Worm (Caenorhabditis elegans) whole organism, L1 larva: ENCODE results near the gene alfa-1.

Experiments
- C34B4.2 ChIP-seq: sonication (generic microtip); optimal IDR thresholded peaks from 2 replicates; lab custom pipeline; 2017; ENCODE audit warnings: mild to moderate bottlenecking, missing genetic modification characterization, missing compliant biosample characterization
- ama-1 ChIP-seq: fragments of 150-350 bp; optimal IDR thresholded peaks from 2 replicates; lab custom pipeline; 2014
- blmp-1 ChIP-seq: fragments of 150-350 bp; optimal IDR thresholded peaks from 2 replicates; lab custom pipeline; 2014; ENCODE audit warnings: missing biosample characterization, missing genetic modification characterization
- hlh-17 ChIP-seq: fragments of 200-800 bp; sonication (Bioruptor generic); optimal IDR thresholded peaks from 2 replicates; lab custom pipeline; 2018; ENCODE audit warnings: missing genetic modification characterization, mild to moderate bottlenecking, missing compliant biosample characterization, moderate library complexity, borderline replicate concordance
- lsy-2 ChIP-seq, 2 experiments: fragments of 150-350 bp; optimal IDR thresholded peaks; 2 replicates each; lab custom pipeline; 2014; ENCODE audit warnings: missing biosample characterization in 2 of 2, missing genetic modification characterization in 2 of 2
- mdl-1 ChIP-seq, 2 experiments: fragments of 150-350 bp; optimal IDR thresholded peaks; 2 replicates each; lab custom pipeline; 2014 to 2017; ENCODE audit warnings: missing biosample characterization in 2 of 2, missing genetic modification characterization in 2 of 2, inconsistent platforms in 1 of 2
- nhr-19 ChIP-seq: fragments of 200-800 bp; sonication (Bioruptor generic); conservative IDR thresholded peaks from 2 replicates; pipeline ENCODE4 v1.3.6; 2022; ENCODE audit warnings: missing genetic modification characterization, missing compliant biosample characterization
- nhr-20 ChIP-seq: sonication (generic microtip); optimal IDR thresholded peaks from 2 replicates; lab custom pipeline; 2016; ENCODE audit warnings: mild to moderate bottlenecking, missing genetic modification characterization, missing compliant biosample characterization
- nhr-77 ChIP-seq: fragments of 150-350 bp; optimal IDR thresholded peaks from 2 replicates; lab custom pipeline; 2014; ENCODE audit warnings: missing biosample characterization, missing genetic modification characterization
- pax-3 ChIP-seq: fragments of 200-800 bp; sonication (Bioruptor generic); optimal IDR thresholded peaks from 2 replicates; lab custom pipeline; 2018; ENCODE audit warnings: mild to moderate bottlenecking, missing genetic modification characterization, moderate library complexity, missing compliant biosample characterization
- snpc-4 ChIP-seq: fragments of 150-350 bp; optimal IDR thresholded peaks from 2 replicates; lab custom pipeline; 2014; ENCODE audit warnings: missing biosample characterization, missing genetic modification characterization
- zag-1 ChIP-seq: fragments of 150-350 bp; optimal IDR thresholded peaks from 2 replicates; lab custom pipeline; 2014; ENCODE audit warnings: missing biosample characterization, missing genetic modification characterization
- ztf-11 ChIP-seq, 2 experiments: sonication (generic microtip); optimal IDR thresholded peaks; 2 replicates each; lab custom pipeline; 2016 to 2017; ENCODE audit warnings: missing genetic modification characterization in 2 of 2, missing biosample characterization in 1 of 2, missing compliant biosample characterization in 1 of 2

DNA sequence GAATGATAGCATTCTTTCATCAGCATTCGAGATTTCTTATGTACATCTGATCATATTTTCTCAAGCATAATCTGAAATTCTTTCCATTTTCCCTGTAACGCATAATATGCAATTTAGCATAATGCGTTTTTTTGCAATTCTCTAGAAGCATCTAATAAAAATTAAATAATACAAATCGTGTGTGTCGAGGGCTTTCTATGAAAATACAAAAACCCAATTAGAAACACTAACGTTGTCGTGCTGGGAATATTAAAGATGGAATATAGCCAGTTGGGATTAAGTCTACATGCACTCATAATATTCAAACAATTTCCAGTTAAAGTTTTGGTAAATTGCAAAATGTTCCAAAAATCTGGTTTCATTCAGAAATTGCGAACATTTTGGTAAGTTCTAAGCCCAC lies 22.3 kb upstream of the alfa-1 start, which contains the start of gene F18A1.1:
- TF ChIP-seq mdl-1 (tag; optimal IDR thresholded peaks at IDR 0.05; lab: Kevin White, UChicago) (no peak), blmp-1 (tag; lab: Kevin White, UChicago) (no peak), snpc-4 (tag; lab: Kevin White, UChicago) (no peak), ztf-11 (tag; optimal IDR thresholded peaks at IDR 0.05; lab: Kevin White, UChicago) (no peak), hlh-17 (GFP tag; lab: Kevin White, UChicago) (no peak), pax-3 (tag; lab: Kevin White, UChicago) (no peak), ama-1 (no peak), nhr-19 (GFP tag; lab: Robert Waterston, UW) (no peak), lsy-2 (tag; optimal IDR thresholded peaks at IDR 0.05; lab: Kevin White, UChicago) (no peak), C34B4.2 (tag; lab: Kevin White, UChicago) (no peak), zag-1 (no peak), nhr-20 (tag; lab: Kevin White, UChicago) (no peak), nhr-77 (tag; lab: Kevin White, UChicago) (no peak)
